Fruit fly (Drosophila melanogaster) whole organism, adult: ENCODE results near the gene CG9300.
A peak's percentile ranks its signal among the peaks of the same experiment; 100 is the strongest.

Experiments used
- CG11617 ChIP-seq: fragments of 200-800 bp; sonication (Bioruptor generic); optimal IDR thresholded peaks from 2 replicates; lab custom pipeline; 2017; ENCODE audit warnings: mild to moderate bottlenecking, missing biosample characterization, missing genetic modification reagents, missing genetic modification characterization
- CG12768 ChIP-seq: fragments of 200-800 bp; sonication (Bioruptor generic); optimal IDR thresholded peaks from 2 replicates; lab custom pipeline; 2017; ENCODE audit warnings: missing biosample characterization, missing genetic modification characterization, mild to moderate bottlenecking, moderate library complexity, missing genetic modification reagents
- CG14711 ChIP-seq: fragments of 200-800 bp; sonication (Bioruptor generic); optimal IDR thresholded peaks from 2 replicates; lab custom pipeline; 2018; ENCODE audit warnings: missing biosample characterization, mild to moderate bottlenecking, missing genetic modification characterization, moderate library complexity
- CG1620 ChIP-seq: fragments of 200-800 bp; sonication (Bioruptor generic); optimal IDR thresholded peaks from 2 replicates; lab custom pipeline; 2016; ENCODE audit warnings: missing biosample characterization, missing genetic modification characterization
- CG33017 ChIP-seq: fragments of 200-800 bp; sonication (Bioruptor generic); optimal IDR thresholded peaks from 2 replicates; lab custom pipeline; 2018; ENCODE audit warnings: missing biosample characterization, mild to moderate bottlenecking, missing genetic modification characterization, moderate library complexity
- CG5204 ChIP-seq: fragments of 200-800 bp; sonication (Bioruptor generic); optimal IDR thresholded peaks from 2 replicates; lab custom pipeline; 2016; ENCODE audit warnings: missing biosample characterization, missing genetic modification characterization
- CG7045 ChIP-seq: fragments of 200-800 bp; sonication (Bioruptor generic); optimal IDR thresholded peaks from 2 replicates; lab custom pipeline; 2017; ENCODE audit warnings: missing biosample characterization, mild to moderate bottlenecking, missing genetic modification characterization
- CG7101 ChIP-seq: fragments of 200-800 bp; sonication (Bioruptor generic); optimal IDR thresholded peaks from 2 replicates; lab custom pipeline; 2018; ENCODE audit warnings: missing biosample characterization, mild to moderate bottlenecking, missing genetic modification characterization, moderate library complexity
- Clk ChIP-seq: fragments of 200-800 bp; sonication (Bioruptor generic); optimal IDR thresholded peaks from 2 replicates; lab custom pipeline; 2017; ENCODE audit warnings: missing biosample characterization, missing genetic modification characterization
- Crg-1 ChIP-seq: fragments of 200-800 bp; sonication (Bioruptor generic); optimal IDR thresholded peaks from 2 replicates; lab custom pipeline; 2016; ENCODE audit warnings: missing biosample characterization, missing genetic modification characterization
- Hr96 ChIP-seq: fragments of 200-800 bp; sonication (Bioruptor generic); optimal IDR thresholded peaks from 2 replicates; lab custom pipeline; 2016; ENCODE audit warnings: missing biosample characterization, missing genetic modification characterization
- Mnt ChIP-seq: fragments of 200-800 bp; sonication (Bioruptor generic); optimal IDR thresholded peaks from 2 replicates; lab custom pipeline; 2016; ENCODE audit warnings: missing biosample characterization, mild to moderate bottlenecking, missing genetic modification characterization
- bab1 ChIP-seq: fragments of 200-800 bp; sonication (Bioruptor generic); optimal IDR thresholded peaks from 3 replicates; lab custom pipeline; 2019; ENCODE audit warnings: missing biosample characterization, mild to moderate bottlenecking, missing genetic modification characterization, moderate library complexity
- cic ChIP-seq: fragments of 200-800 bp; sonication (Bioruptor generic); optimal IDR thresholded peaks from 2 replicates; lab custom pipeline; 2017; ENCODE audit warnings: missing biosample characterization, mild to moderate bottlenecking, missing genetic modification characterization, moderate library complexity
- cnc ChIP-seq, 2 experiments: fragments of >200 bp; optimal IDR thresholded peaks; 2 replicates each; lab custom pipeline; 2017
- kay ChIP-seq: fragments of 200-800 bp; sonication (Bioruptor generic); peaks from one replicate; lab custom pipeline; 2016; ENCODE audit warnings: missing biosample characterization, missing genetic modification characterization, borderline replicate concordance
- ovo ChIP-seq: fragments of 200-800 bp; sonication (Bioruptor generic); optimal IDR thresholded peaks from 2 replicates; lab custom pipeline; 2016; ENCODE audit warnings: missing biosample characterization, missing genetic modification characterization
- pad ChIP-seq: fragments of 200-800 bp; sonication (Bioruptor generic); optimal IDR thresholded peaks from 3 replicates; lab custom pipeline; 2017; ENCODE audit warnings: missing biosample characterization, missing genetic modification characterization, mild to moderate bottlenecking, moderate library complexity, missing genetic modification reagents
- tj ChIP-seq: fragments of 200-800 bp; sonication (Bioruptor generic); optimal IDR thresholded peaks from 3 replicates; lab custom pipeline; 2017; ENCODE audit warnings: missing biosample characterization, mild to moderate bottlenecking, missing genetic modification characterization, moderate library complexity
- toe ChIP-seq: fragments of 200-800 bp; sonication (Bioruptor generic); optimal IDR thresholded peaks from 2 replicates; lab custom pipeline; 2016; ENCODE audit warnings: missing biosample characterization, missing genetic modification characterization

The CG9300 gene

DNA sequence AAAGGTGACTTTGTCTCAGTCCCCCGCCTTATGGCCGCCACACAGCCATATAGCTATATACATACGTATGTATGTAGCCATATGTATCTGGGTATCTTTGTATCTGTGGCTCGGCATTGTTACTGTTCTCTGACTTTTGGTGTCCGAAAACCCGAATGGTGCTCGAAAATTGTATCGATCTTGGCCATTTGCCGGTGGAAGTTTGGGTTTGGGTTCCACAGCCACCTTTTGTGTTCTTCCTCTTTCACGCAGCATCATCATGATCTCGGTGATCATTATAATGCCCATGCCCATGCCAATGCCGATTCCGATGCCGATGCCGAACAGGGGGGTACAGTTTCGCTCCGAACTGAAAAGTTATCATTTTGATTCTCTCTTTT lies 5.8 kb downstream of the CG9300 start:
- TF ChIP-seq cic (GFP tag; lab: Kevin White, UChicago) (no peak), CG5204 (GFP tag; lab: Kevin White, UChicago) (no peak), toe (GFP tag; lab: Kevin White, UChicago) (no peak), Clk (no peak)

DNA sequence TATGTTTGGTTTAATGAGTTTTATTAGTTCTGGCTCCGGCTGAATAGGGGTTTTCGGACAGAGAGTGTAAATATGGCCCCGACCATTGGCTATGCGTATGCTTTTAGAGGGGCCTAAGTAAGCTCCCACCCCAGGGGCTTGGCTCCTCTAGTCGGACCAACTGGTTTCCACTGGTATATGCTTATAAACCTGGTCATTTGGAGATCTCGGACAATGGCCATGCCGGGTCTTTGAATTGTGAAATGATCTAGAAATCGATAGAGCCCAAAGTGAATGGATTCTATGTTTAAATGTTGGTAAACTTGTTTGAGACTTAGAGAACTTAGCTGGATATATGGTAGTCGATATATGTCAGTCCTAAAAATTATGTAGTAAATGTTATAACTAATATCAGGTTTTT lies 6.5 kb downstream of the CG9300 start:
- no peak for TF ChIP-seq pad
- TF ChIP-seq CG11617 (GFP tag; lab: Kevin White, UChicago) = no peak
- no peak for TF ChIP-seq Hr96 (GFP tag; lab: Kevin White, UChicago)
- no peak for TF ChIP-seq Crg-1 (GFP tag; lab: Kevin White, UChicago)
- no peak for TF ChIP-seq bab1 (GFP tag; lab: Kevin White, UChicago)
- TF ChIP-seq Clk = no peak
- TF ChIP-seq ovo (GFP tag; lab: Kevin White, UChicago) = no peak
- no peak for TF ChIP-seq CG12768 (GFP tag; lab: Kevin White, UChicago)
- no peak for TF ChIP-seq CG7101
- TF ChIP-seq CG14711 = no peak

DNA sequence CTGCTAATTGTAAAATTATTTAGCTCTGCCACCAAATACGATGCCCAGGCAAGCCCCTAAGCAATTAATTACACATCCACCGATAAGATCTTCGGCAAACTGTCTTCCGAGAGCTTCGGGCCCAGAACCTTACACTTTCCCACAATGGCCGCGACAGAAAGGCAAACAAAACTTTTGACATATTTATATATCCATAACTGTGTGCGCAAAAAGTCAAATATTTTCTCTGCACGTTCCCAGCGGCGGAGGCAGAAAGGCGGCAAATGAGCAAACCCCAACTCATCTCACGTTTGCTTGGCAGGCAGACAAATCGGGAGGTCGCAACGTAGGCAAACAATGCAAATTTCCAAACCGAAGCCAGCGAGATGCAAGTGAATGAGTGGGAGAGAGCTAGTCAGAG lies 7.0 kb downstream of the CG9300 start:
- no peak for TF ChIP-seq toe (GFP tag; lab: Kevin White, UChicago)
- no peak for TF ChIP-seq CG14711
- no peak for TF ChIP-seq kay (GFP tag; lab: Kevin White, UChicago)
- no peak for TF ChIP-seq Hr96 (GFP tag; lab: Kevin White, UChicago)
- no peak for TF ChIP-seq cnc (optimal IDR thresholded peaks at IDR 0.05; lab: Kevin White, UChicago)
- no peak for TF ChIP-seq Crg-1 (GFP tag; lab: Kevin White, UChicago)
- TF ChIP-seq Mnt (GFP tag; lab: Kevin White, UChicago) = no peak
- TF ChIP-seq CG12768 (GFP tag; lab: Kevin White, UChicago) = no peak
- no peak for TF ChIP-seq Clk

DNA sequence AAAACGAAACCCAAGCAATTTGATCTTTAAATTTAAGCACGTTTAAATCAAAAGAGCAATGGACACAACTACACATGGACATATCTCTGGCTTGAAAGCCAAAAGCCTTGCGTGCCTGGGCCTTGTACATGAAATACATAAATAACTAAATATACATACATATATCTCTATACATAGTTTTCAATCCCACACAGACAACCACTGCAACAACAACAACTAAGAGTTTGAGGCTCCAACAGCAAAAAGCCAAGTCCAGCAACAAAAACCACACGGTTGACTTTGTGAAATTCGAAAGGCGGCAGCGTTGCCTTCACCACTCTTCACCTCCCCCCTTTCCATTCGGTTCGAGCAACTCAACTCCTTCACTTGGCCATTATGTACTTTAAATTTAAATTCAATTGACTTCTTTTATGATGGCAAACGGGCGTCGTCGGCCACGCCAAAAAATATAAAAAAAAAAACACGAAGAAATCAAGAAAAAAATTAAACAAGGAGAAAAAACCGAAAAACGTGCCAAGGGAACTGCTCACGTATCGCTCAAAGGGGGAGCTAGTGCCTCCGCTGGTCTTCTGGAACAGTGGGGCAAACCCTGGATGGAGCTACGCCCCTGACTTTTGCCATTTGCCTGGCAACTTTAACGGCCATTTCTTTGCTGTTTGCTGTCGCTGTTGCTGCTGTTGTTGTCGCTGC lies 7.9 kb downstream of the CG9300 start:
- TF ChIP-seq CG7101 = no peak
- TF ChIP-seq cnc (optimal IDR thresholded peaks at IDR 0.05; lab: Kevin White, UChicago) = no peak
- no peak for TF ChIP-seq CG14711
- TF ChIP-seq CG5204 (GFP tag; lab: Kevin White, UChicago) = no peak
- no peak for TF ChIP-seq pad
- TF ChIP-seq tj (GFP tag; lab: Kevin White, UChicago) = no peak
- no peak for TF ChIP-seq CG12768 (GFP tag; lab: Kevin White, UChicago)
- no peak for TF ChIP-seq CG11617 (GFP tag; lab: Kevin White, UChicago)
- TF ChIP-seq toe (GFP tag; lab: Kevin White, UChicago) = no peak
- TF ChIP-seq CG7045 (GFP tag; lab: Kevin White, UChicago) = no peak
- TF ChIP-seq cic (GFP tag; lab: Kevin White, UChicago) = no peak
- TF ChIP-seq CG33017 (tag; lab: Kevin White, UChicago) = no peak
- TF ChIP-seq CG1620 (GFP tag; lab: Kevin White, UChicago) = no peak
- no peak for TF ChIP-seq Hr96 (GFP tag; lab: Kevin White, UChicago)
- TF ChIP-seq Crg-1 (GFP tag; lab: Kevin White, UChicago) = no peak
- TF ChIP-seq bab1 (GFP tag; lab: Kevin White, UChicago) = no peak
- no peak for TF ChIP-seq Mnt (GFP tag; lab: Kevin White, UChicago)
- TF ChIP-seq ovo (GFP tag; lab: Kevin White, UChicago) = no peak
- no peak for TF ChIP-seq kay (GFP tag; lab: Kevin White, UChicago)

DNA sequence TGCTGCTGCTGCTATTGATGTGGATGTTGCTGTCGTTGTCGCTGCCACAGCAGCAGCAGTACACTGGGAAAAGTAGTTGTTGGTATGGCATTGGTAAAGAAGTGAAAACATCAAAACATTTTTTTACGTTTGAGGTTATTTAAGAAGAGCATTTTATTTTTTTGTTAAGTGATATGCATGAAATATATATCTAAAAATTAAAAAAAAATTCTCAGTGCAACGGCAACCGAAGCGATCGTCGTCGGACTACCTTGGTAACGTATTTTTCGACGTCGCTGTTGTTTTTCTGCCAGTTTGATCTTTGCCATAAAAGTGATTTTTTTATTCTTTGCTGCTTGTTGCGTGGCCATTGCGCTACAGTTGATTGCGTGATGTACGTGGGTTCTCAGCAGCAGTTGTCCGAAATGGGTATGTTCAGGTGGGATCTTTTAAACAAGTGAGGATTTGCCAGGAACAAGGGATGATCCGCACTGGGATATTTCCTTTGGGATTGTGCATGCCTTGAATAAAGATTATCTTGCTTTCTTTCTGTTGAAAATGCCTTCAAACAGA lies 8.6 kb downstream of the CG9300 start:
- TF ChIP-seq CG7101 (peak; percentile 33), Crg-1 (GFP tag; lab: Kevin White, UChicago) (no peak), CG5204 (GFP tag; lab: Kevin White, UChicago) (peak; percentile 50), pad (no peak), CG14711 (peak; percentile 28), CG7045 (GFP tag; lab: Kevin White, UChicago) (peak; percentile 57)

- no peak for TF ChIP-seq CG7101
- peak; percentile 25 for TF ChIP-seq CG5204 (GFP tag; lab: Kevin White, UChicago)
Observed at dm6 chr3L:19561745-19562144, 9.5 kb downstream of the CG9300 start.

DNA sequence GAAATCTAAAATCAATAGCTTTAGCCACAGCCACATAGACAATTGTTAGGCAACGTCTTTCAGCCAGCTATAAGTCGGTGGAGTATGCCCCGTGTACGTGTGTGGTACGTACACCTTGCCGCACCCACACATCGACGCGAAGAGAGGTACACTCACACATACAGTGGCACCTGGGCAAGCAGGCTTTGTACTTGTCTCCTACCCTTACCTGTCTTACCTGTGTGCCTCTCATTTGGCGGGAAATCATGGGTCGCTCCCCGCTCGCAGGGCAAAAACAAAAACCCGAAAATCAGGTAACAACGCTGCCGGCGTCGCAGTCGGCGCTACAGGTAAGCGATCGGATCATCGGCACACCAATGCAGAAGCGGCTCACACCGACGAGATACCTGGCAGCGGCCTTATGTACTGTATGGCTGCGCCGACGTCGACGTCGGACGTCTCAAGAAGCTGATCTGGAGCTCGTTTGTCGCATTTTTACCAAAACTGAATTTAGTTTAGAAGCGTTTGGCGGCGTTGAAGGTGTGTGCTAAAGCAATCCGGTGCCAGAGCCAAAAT lies 10.0 kb downstream of the CG9300 start:
- TF ChIP-seq CG12768 (GFP tag; lab: Kevin White, UChicago) (no peak), cic (GFP tag; lab: Kevin White, UChicago) (no peak), Hr96 (GFP tag; lab: Kevin White, UChicago) (no peak), Mnt (GFP tag; lab: Kevin White, UChicago) (no peak), tj (GFP tag; lab: Kevin White, UChicago) (no peak), Crg-1 (GFP tag; lab: Kevin White, UChicago) (no peak), Clk (no peak), kay (GFP tag; lab: Kevin White, UChicago) (no peak)
